Fruit fly (Drosophila melanogaster) whole organism, embryonic: ENCODE data around the gene CG33107.

Source experiments
- Atf-2 ChIP-seq: fragments of 200-800 bp; sonication (Bioruptor generic); optimal IDR thresholded peaks from 2 replicates; lab custom pipeline; 2016; ENCODE audit warnings: missing biosample characterization, missing genetic modification characterization
- CG10209 ChIP-seq: fragments of 200-800 bp; sonication (Bioruptor generic); optimal IDR thresholded peaks from 3 replicates; lab custom pipeline; 2017; ENCODE audit warnings: missing biosample characterization, mild to moderate bottlenecking, missing genetic modification characterization, missing genetic modification reagents
- CG11093 ChIP-seq: fragments of 200-800 bp; sonication (Bioruptor generic); IDR thresholded peaks from 3 replicates; pipeline ENCODE4 v1.3.6; 2022; ENCODE audit warnings: missing biosample characterization, missing genetic modification characterization
- CG11398 ChIP-seq: fragments of 200-800 bp; sonication (Bioruptor generic); optimal IDR thresholded peaks from 2 replicates; lab custom pipeline; 2016; ENCODE audit warnings: missing biosample characterization, missing genetic modification characterization
- CG11696 ChIP-seq: fragments of 200-800 bp; sonication (Bioruptor generic); IDR thresholded peaks from 2 replicates; pipeline ENCODE4 v1.3.6; 2022; ENCODE audit warnings: missing biosample characterization, missing genetic modification characterization
- CG15269 ChIP-seq: fragments of 200-800 bp; sonication (Bioruptor generic); optimal IDR thresholded peaks from 2 replicates; lab custom pipeline; 2018; ENCODE audit warnings: missing biosample characterization, mild to moderate bottlenecking, missing genetic modification characterization, moderate library complexity
- CG18262 ChIP-seq: fragments of 200-800 bp; optimal IDR thresholded peaks from 3 replicates; lab custom pipeline; 2019; ENCODE audit warnings: missing biosample characterization, mild to moderate bottlenecking, missing genetic modification characterization, moderate library complexity
- CG18764 ChIP-seq: fragments of 200-800 bp; sonication (Bioruptor generic); optimal IDR thresholded peaks from 3 replicates; lab custom pipeline; 2016; ENCODE audit warnings: missing biosample characterization, missing genetic modification characterization
- CG30020 ChIP-seq: fragments of 200-800 bp; optimal IDR thresholded peaks from 2 replicates; lab custom pipeline; 2019; ENCODE audit warnings: missing biosample characterization, mild to moderate bottlenecking, missing genetic modification characterization, moderate library complexity
- CG3065 ChIP-seq: fragments of 200-800 bp; sonication (Bioruptor generic); optimal IDR thresholded peaks from 2 replicates; lab custom pipeline; 2016; ENCODE audit warnings: missing biosample characterization, missing genetic modification characterization
- CG32767 ChIP-seq: fragments of 200-800 bp; sonication (Bioruptor generic); IDR thresholded peaks from 2 replicates; pipeline ENCODE4 v1.3.6; 2022; ENCODE audit warnings: missing biosample characterization, missing genetic modification characterization
- CG6254 ChIP-seq: fragments of 200-800 bp; sonication (Bioruptor generic); optimal IDR thresholded peaks from 3 replicates; lab custom pipeline; 2017; ENCODE audit warnings: mild to moderate bottlenecking, missing biosample characterization, missing genetic modification reagents, missing genetic modification characterization
- CG9437 ChIP-seq: fragments of 200-800 bp; sonication (Bioruptor generic); optimal IDR thresholded peaks from 2 replicates; lab custom pipeline; 2018; ENCODE audit warnings: missing biosample characterization, mild to moderate bottlenecking, missing genetic modification characterization
- CG9817 ChIP-seq: fragments of 200-800 bp; sonication (Bioruptor generic); optimal IDR thresholded peaks from 2 replicates; lab custom pipeline; 2018; ENCODE audit warnings: missing biosample characterization, mild to moderate bottlenecking, missing genetic modification characterization, moderate library complexity
- CG9876 ChIP-seq: fragments of 200-800 bp; sonication (Bioruptor generic); optimal IDR thresholded peaks from 2 replicates; lab custom pipeline; 2016; ENCODE audit warnings: missing biosample characterization, missing genetic modification characterization
- Doc2 ChIP-seq: fragments of 200-800 bp; sonication (Bioruptor generic); IDR thresholded peaks from 2 replicates; pipeline ENCODE4 v1.3.6; 2022; ENCODE audit warnings: missing biosample characterization, missing genetic modification characterization
- Doc3 ChIP-seq: fragments of 200-800 bp; sonication (Bioruptor generic); IDR thresholded peaks from 3 replicates; pipeline ENCODE4 v1.3.6; 2022; ENCODE audit warnings: missing biosample characterization, missing genetic modification characterization; ENCODE audit not compliant: partially characterized antibody
- Fer1 ChIP-seq: fragments of 200-800 bp; sonication (Bioruptor generic); optimal IDR thresholded peaks from 2 replicates; lab custom pipeline; 2017; ENCODE audit warnings: missing biosample characterization, mild to moderate bottlenecking, missing genetic modification characterization
- Fer2 ChIP-seq: fragments of 200-800 bp; sonication (Bioruptor generic); optimal IDR thresholded peaks from 2 replicates; lab custom pipeline; 2018; ENCODE audit warnings: missing biosample characterization, mild to moderate bottlenecking, missing genetic modification characterization, moderate library complexity
- HHEX ChIP-seq: fragments of 200-800 bp; sonication (Bioruptor generic); optimal IDR thresholded peaks from 3 replicates; lab custom pipeline; 2017; ENCODE audit warnings: missing biosample characterization, mild to moderate bottlenecking, missing genetic modification characterization, missing genetic modification reagents
- HLH54F ChIP-seq: fragments of 200-800 bp; sonication (Bioruptor generic); optimal IDR thresholded peaks from 3 replicates; lab custom pipeline; 2016; ENCODE audit warnings: missing biosample characterization, missing genetic modification characterization
- MBD-R2 ChIP-seq: fragments of 200-800 bp; sonication (Bioruptor generic); IDR thresholded peaks from 2 replicates; pipeline ENCODE4 v1.3.6; 2022; ENCODE audit warnings: missing biosample characterization, missing genetic modification characterization
- MESR4 ChIP-seq: fragments of 200-800 bp; sonication (Bioruptor generic); optimal IDR thresholded peaks from 2 replicates; lab custom pipeline; 2018; ENCODE audit warnings: missing biosample characterization, mild to moderate bottlenecking, missing genetic modification characterization, moderate library complexity
- Med ChIP-seq: fragments of 200-800 bp; sonication (Bioruptor generic); peaks from one replicate; lab custom pipeline; 2016; ENCODE audit warnings: missing biosample characterization, missing genetic modification characterization, mild to moderate bottlenecking, inconsistent platforms, moderate library complexity
- Myb ChIP-seq: fragments of 200-800 bp; sonication (Bioruptor generic); optimal IDR thresholded peaks from 2 replicates; lab custom pipeline; 2016; ENCODE audit warnings: missing biosample characterization, missing genetic modification characterization
- Opbp ChIP-seq: fragments of 200-800 bp; sonication (Bioruptor generic); IDR thresholded peaks from 3 replicates; pipeline ENCODE4 v1.3.6; 2022; ENCODE audit warnings: missing biosample characterization, missing genetic modification characterization; ENCODE audit not compliant: partially characterized antibody
- Pdp1 ChIP-seq, 2 experiments: fragments of 200-800 bp; sonication (Bioruptor generic); optimal IDR thresholded peaks; 3 replicates each; lab custom pipeline; 2016; ENCODE audit warnings: missing biosample characterization in 2 of 2, missing genetic modification characterization in 2 of 2, mild to moderate bottlenecking in 1 of 2, moderate library complexity in 1 of 2
- Sry-δ ChIP-seq: fragments of 200-800 bp; sonication (Bioruptor generic); optimal IDR thresholded peaks from 2 replicates; lab custom pipeline; 2016; ENCODE audit warnings: missing biosample characterization, missing genetic modification characterization
- Stat92E ChIP-seq, 3 experiments: fragments of >200 bp in 2 of 3; fragments of 200-800 bp in 1 of 3; sonication (Bioruptor generic) in 1 of 3; optimal IDR thresholded peaks; 2 replicates each; lab custom pipeline; 2017 to 2019; ENCODE audit warnings: missing biosample characterization in 3 of 3, missing genetic modification characterization in 3 of 3, mild to moderate bottlenecking in 1 of 3, moderate library complexity in 1 of 3
- Usf ChIP-seq: fragments of 200-800 bp; sonication (Bioruptor generic); optimal IDR thresholded peaks from 2 replicates; lab custom pipeline; 2017; ENCODE audit warnings: missing genotype, missing biosample characterization, missing genetic modification characterization
- Vsx1 ChIP-seq: fragments of 200-800 bp; sonication (Bioruptor generic); optimal IDR thresholded peaks from 2 replicates; lab custom pipeline; 2017; ENCODE audit warnings: missing biosample characterization, mild to moderate bottlenecking, missing genetic modification characterization, missing genetic modification reagents
- amos ChIP-seq: fragments of 200-800 bp; sonication (Bioruptor generic); IDR thresholded peaks from 2 replicates; pipeline ENCODE4 v1.3.6; 2022; ENCODE audit warnings: missing biosample characterization, missing genetic modification characterization; ENCODE audit not compliant: partially characterized antibody
- caup ChIP-seq: fragments of 200-800 bp; sonication (Bioruptor generic); optimal IDR thresholded peaks from 3 replicates; lab custom pipeline; 2017; ENCODE audit warnings: missing biosample characterization, mild to moderate bottlenecking, missing genetic modification characterization, moderate library complexity; ENCODE audit not compliant: severe bottlenecking
- chinmo ChIP-seq: fragments of 200-800 bp; sonication (Bioruptor generic); IDR thresholded peaks from 4 replicates; pipeline ENCODE4 v1.3.6; 2022; ENCODE audit warnings: missing biosample characterization, missing genetic modification characterization; ENCODE audit not compliant: partially characterized antibody
- crol ChIP-seq: fragments of 200-800 bp; sonication (Bioruptor generic); IDR thresholded peaks from 2 replicates; pipeline ENCODE4 v1.3.6; 2022; ENCODE audit warnings: missing biosample characterization, missing genetic modification characterization
- crp ChIP-seq, 2 experiments: fragments of 200-800 bp; sonication (Bioruptor generic); optimal IDR thresholded peaks; 2 replicates in 1 of 2; 3 replicates in 1 of 2; lab custom pipeline; 2017; ENCODE audit warnings: missing biosample characterization in 2 of 2, missing genetic modification characterization in 2 of 2, mild to moderate bottlenecking in 1 of 2, moderate library complexity in 1 of 2
- esg ChIP-seq: fragments of 200-800 bp; sonication (Bioruptor generic); conservative IDR thresholded peaks from 2 replicates; pipeline ENCODE4 v1.3.6; 2022; ENCODE audit warnings: missing biosample characterization, missing genetic modification characterization
- gce ChIP-seq: fragments of 200-800 bp; sonication (Bioruptor generic); IDR thresholded peaks from 3 replicates; pipeline ENCODE4 v1.3.6; 2022; ENCODE audit warnings: missing biosample characterization, missing genetic modification characterization
- gfzf ChIP-seq: fragments of 200-800 bp; sonication (Bioruptor generic); optimal IDR thresholded peaks from 2 replicates; lab custom pipeline; 2016; ENCODE audit warnings: missing biosample characterization, mild to moderate bottlenecking, missing genetic modification characterization, moderate library complexity
- her ChIP-seq: fragments of 200-800 bp; sonication (Bioruptor generic); optimal IDR thresholded peaks from 2 replicates; lab custom pipeline; 2016; ENCODE audit warnings: missing biosample characterization, missing genetic modification characterization
- hth ChIP-seq: fragments of >200 bp; optimal IDR thresholded peaks from 2 replicates; lab custom pipeline; 2017; ENCODE audit warnings: inconsistent platforms
- pan ChIP-seq, 4 experiments: fragments of >200 bp in 3 of 4; fragments of 200-800 bp in 1 of 4; sonication (Bioruptor generic) in 1 of 4; optimal IDR thresholded peaks in 3 of 4; IDR thresholded peaks in 1 of 4; 2 replicates each; pipeline versions ENCODE4 v1.3.6 to Lab custom; 2017 to 2022; ENCODE audit warnings: missing biosample characterization in 2 of 4, missing genetic modification characterization in 2 of 4, mixed read lengths in 1 of 4
- pb ChIP-seq: fragments of 200-800 bp; sonication (Bioruptor generic); optimal IDR thresholded peaks from 3 replicates; lab custom pipeline; 2016; ENCODE audit warnings: missing biosample characterization, missing genetic modification characterization
- repo ChIP-seq: fragments of 200-800 bp; sonication (Bioruptor generic); optimal IDR thresholded peaks from 2 replicates; lab custom pipeline; 2016; ENCODE audit warnings: missing biosample characterization, missing genetic modification characterization
- rib ChIP-seq: fragments of 200-800 bp; sonication (Bioruptor generic); IDR thresholded peaks from 2 replicates; pipeline ENCODE4 v1.3.6; 2022; ENCODE audit warnings: missing biosample characterization, missing genetic modification characterization
- slbo ChIP-seq: fragments of 200-800 bp; sonication (Bioruptor generic); IDR thresholded peaks from 2 replicates; pipeline ENCODE4 v1.3.6; 2022; ENCODE audit warnings: missing biosample characterization, missing genetic modification characterization
- so ChIP-seq: fragments of 200-800 bp; sonication (Bioruptor generic); IDR thresholded peaks from 3 replicates; pipeline ENCODE4 v1.3.6; 2022; ENCODE audit warnings: missing biosample characterization, missing genetic modification characterization
- tgo ChIP-seq: fragments of 200-800 bp; sonication (Bioruptor generic); IDR thresholded peaks from 3 replicates; pipeline ENCODE4 v1.3.6; 2022; ENCODE audit warnings: missing biosample characterization, missing genetic modification characterization
- tin ChIP-seq: fragments of 200-800 bp; sonication (Bioruptor generic); optimal IDR thresholded peaks from 3 replicates; lab custom pipeline; 2016; ENCODE audit warnings: missing biosample characterization, missing genetic modification characterization
- twi ChIP-seq: fragments of 200-800 bp; optimal IDR thresholded peaks from 2 replicates; lab custom pipeline; 2019; ENCODE audit warnings: missing biosample characterization, mild to moderate bottlenecking, missing genetic modification characterization, moderate library complexity
- vvl ChIP-seq: fragments of 200-800 bp; sonication (Bioruptor generic); IDR thresholded peaks from 2 replicates; pipeline ENCODE4 v1.3.6; 2022; ENCODE audit warnings: missing biosample characterization, missing genetic modification characterization

The CG33107 gene

DNA sequence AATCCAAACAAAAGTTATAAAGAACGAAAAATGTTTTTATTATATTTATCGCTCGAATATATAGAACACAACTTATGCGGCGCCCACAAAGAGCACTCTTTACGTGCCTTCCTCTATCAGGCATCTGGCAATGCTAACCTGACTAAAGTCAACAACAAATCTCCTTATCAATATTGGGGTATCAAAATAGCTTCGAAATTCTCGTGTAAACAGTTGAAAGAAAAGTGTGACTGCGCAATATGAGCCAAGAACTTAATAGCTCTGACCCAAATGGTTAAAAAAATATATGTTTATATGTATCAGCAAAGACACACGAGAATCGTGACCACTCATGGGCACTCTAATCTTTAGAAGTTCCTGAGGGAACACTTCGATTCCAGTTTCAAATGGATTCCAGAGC lies 46.6 kb upstream of the CG33107 start (continued):
- TF ChIP-seq Usf (GFP tag; lab: Kevin White, UChicago), result no peak
- TF ChIP-seq chinmo (GFP tag; lab: Robert Waterston, UW), result no peak
- TF ChIP-seq amos (GFP tag; lab: Robert Waterston, UW), result no peak
- no peak for TF ChIP-seq gfzf (GFP tag; lab: Kevin White, UChicago)
- TF ChIP-seq rib (GFP tag; lab: Robert Waterston, UW), result no peak
- TF ChIP-seq gce (GFP tag; lab: Robert Waterston, UW), result no peak
- no peak for TF ChIP-seq Sry-δ (GFP tag; lab: Kevin White, UChicago)
- TF ChIP-seq Myb (GFP tag; lab: Kevin White, UChicago), result no peak
- no peak for TF ChIP-seq so (GFP tag; lab: Robert Waterston, UW)
- TF ChIP-seq caup (GFP tag; lab: Kevin White, UChicago), result no peak
- peak; percentile 36 for TF ChIP-seq CG10209 (GFP tag; lab: Kevin White, UChicago)
- TF ChIP-seq slbo, result 0 out of 2 replicates have a peak, but pooled peaks have one; percentile 2
- no peak for TF ChIP-seq CG9437
- no peak for TF ChIP-seq esg
- TF ChIP-seq MBD-R2 (GFP tag; lab: Robert Waterston, UW), result no peak
- no peak for TF ChIP-seq tin (GFP tag; lab: Kevin White, UChicago)
- no peak for TF ChIP-seq Fer2 (tag; lab: Kevin White, UChicago)
- TF ChIP-seq CG9876 (GFP tag; lab: Kevin White, UChicago), result no peak
- no peak for TF ChIP-seq CG30020 (tag; lab: Kevin White, UChicago)
- no peak for TF ChIP-seq CG9817
- no peak for TF ChIP-seq CG32767 (GFP tag; lab: Robert Waterston, UW)
- no peak for TF ChIP-seq Opbp (GFP tag; lab: Robert Waterston, UW)
- TF ChIP-seq Fer1, result peak; percentile 18
- TF ChIP-seq crp (GFP tag; optimal IDR thresholded peaks at IDR 0.05; lab: Kevin White, UChicago), result no peak
- no peak for TF ChIP-seq CG18764 (GFP tag; lab: Kevin White, UChicago)
- TF ChIP-seq CG15269 (tag; lab: Kevin White, UChicago), result peak; percentile 15
- TF ChIP-seq pan (optimal IDR thresholded peaks at IDR 0.05; lab: Kevin White, UChicago), result no peak
- TF ChIP-seq pan (GFP tag; optimal IDR thresholded peaks at IDR 0.05 in 1 of 2, IDR thresholded peaks at IDR 0.05 in 1 of 2), result peak in 1 of 2 experiments; percentile 24
- TF ChIP-seq CG11398 (GFP tag; lab: Kevin White, UChicago), result no peak
- no peak for TF ChIP-seq CG3065 (GFP tag; lab: Kevin White, UChicago)
- TF ChIP-seq Doc2 (GFP tag; lab: Robert Waterston, UW), result no peak
- TF ChIP-seq her (GFP tag; lab: Kevin White, UChicago), result no peak
- no peak for TF ChIP-seq Doc3 (GFP tag; lab: Robert Waterston, UW)
- TF ChIP-seq Stat92E (GFP tag; optimal IDR thresholded peaks at IDR 0.05; lab: Kevin White, UChicago), result no peak
- no peak for TF ChIP-seq hth
- TF ChIP-seq MESR4 (GFP tag; lab: Kevin White, UChicago), result no peak
- no peak for TF ChIP-seq pb (GFP tag; lab: Kevin White, UChicago)
- TF ChIP-seq tgo (GFP tag; lab: Robert Waterston, UW), result no peak
- TF ChIP-seq CG18262 (tag; lab: Kevin White, UChicago), result no peak
- no peak for TF ChIP-seq Pdp1 (GFP tag; optimal IDR thresholded peaks at IDR 0.05; lab: Kevin White, UChicago)
- peak; percentile 4 for TF ChIP-seq twi (tag; lab: Kevin White, UChicago)
- TF ChIP-seq vvl, result no peak
- TF ChIP-seq HHEX, result no peak
- no peak for TF ChIP-seq HLH54F (GFP tag; lab: Kevin White, UChicago)
- no peak for TF ChIP-seq repo
- peak; percentile 39 for TF ChIP-seq Vsx1 (GFP tag; lab: Kevin White, UChicago)
- TF ChIP-seq CG6254 (GFP tag; lab: Kevin White, UChicago), result no peak
- no peak for TF ChIP-seq CG11696 (GFP tag; lab: Robert Waterston, UW)
- TF ChIP-seq Atf-2, result no peak
- no peak for TF ChIP-seq CG11093 (GFP tag; lab: Robert Waterston, UW)
- peak; percentile 69 for TF ChIP-seq Med (GFP tag; lab: Kevin White, UChicago)
- no peak for TF ChIP-seq crol (GFP tag; lab: Robert Waterston, UW)
